Worm (Caenorhabditis elegans) whole organism, midembryonic: ENCODE results near the gene T24E12.10.

Experiments
- T22C8.4 ChIP-seq: fragments of 200-800 bp; sonication (Bioruptor generic); IDR thresholded peaks from 2 replicates; pipeline ENCODE4 v1.3.6; 2022; ENCODE audit warnings: missing genetic modification characterization, missing compliant biosample characterization
- flt-1 ChIP-seq: fragments of 200-800 bp; sonication (Bioruptor generic); IDR thresholded peaks from 2 replicates; pipeline ENCODE4 v1.3.6; 2022; ENCODE audit warnings: missing genetic modification characterization, missing compliant biosample characterization
- klf-2 ChIP-seq: fragments of 200-800 bp; sonication (Bioruptor generic); conservative IDR thresholded peaks from 2 replicates; pipeline ENCODE4 v1.3.6; 2022; ENCODE audit warnings: missing genetic modification reagents, missing genetic modification characterization, missing compliant biosample characterization
- ref-1 ChIP-seq: fragments of 200-800 bp; sonication (Bioruptor generic); conservative IDR thresholded peaks from 2 replicates; pipeline ENCODE4 v1.3.6; 2022; ENCODE audit warnings: missing genetic modification reagents, missing genetic modification characterization, missing compliant biosample characterization
- tab-1 ChIP-seq: fragments of 200-800 bp; sonication (Bioruptor generic); IDR thresholded peaks from 2 replicates; pipeline ENCODE4 v1.3.6; 2022; ENCODE audit warnings: missing genetic modification characterization, missing compliant biosample characterization
- ztf-29 ChIP-seq: fragments of 200-800 bp; sonication (Bioruptor generic); IDR thresholded peaks from 2 replicates; pipeline ENCODE4 v1.3.6; 2022; ENCODE audit warnings: missing genetic modification reagents, missing genetic modification characterization, missing compliant biosample characterization

DNA sequence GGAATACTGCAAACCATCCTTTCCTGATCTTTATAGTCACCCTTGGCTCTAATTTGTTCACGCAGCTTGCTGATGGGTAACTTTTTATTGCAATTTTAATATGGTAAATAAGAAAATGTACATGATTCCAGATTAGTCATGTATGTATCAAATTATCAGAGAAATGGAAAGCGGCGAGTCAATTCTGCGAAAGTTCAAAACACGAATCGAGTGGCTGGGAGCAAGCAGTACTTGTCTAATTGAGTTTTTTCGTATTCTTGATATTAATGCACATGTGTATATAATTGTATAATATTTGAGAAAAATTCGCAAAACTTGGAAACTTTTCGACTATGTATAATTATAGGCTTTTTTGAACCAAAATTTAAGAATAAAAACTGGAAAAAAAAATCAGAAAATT is 14.0 kb downstream of the T24E12.10 start, which contains the start of gene T24E12.12:
- TF ChIP-seq flt-1 (GFP tag; lab: Robert Waterston, UW) (no peak), klf-2 (GFP tag; lab: Robert Waterston, UW) (no peak), T22C8.4 (GFP tag; lab: Robert Waterston, UW) (no peak), tab-1 (no peak), ztf-29 (no peak), ref-1 (GFP tag; lab: Robert Waterston, UW) (no peak)
